Fruit fly (Drosophila melanogaster) whole organism, adult: ENCODE measurements around the gene CG14300.

Experiments used
- CG5204 ChIP-seq: fragments of 200-800 bp; sonication (Bioruptor generic); optimal IDR thresholded peaks from 2 replicates; lab custom pipeline; 2016; ENCODE audit warnings: missing biosample characterization, missing genetic modification characterization
- CG7101 ChIP-seq: fragments of 200-800 bp; sonication (Bioruptor generic); optimal IDR thresholded peaks from 2 replicates; lab custom pipeline; 2018; ENCODE audit warnings: missing biosample characterization, mild to moderate bottlenecking, missing genetic modification characterization, moderate library complexity
- Crg-1 ChIP-seq: fragments of 200-800 bp; sonication (Bioruptor generic); optimal IDR thresholded peaks from 2 replicates; lab custom pipeline; 2016; ENCODE audit warnings: missing biosample characterization, missing genetic modification characterization
- Hr96 ChIP-seq: fragments of 200-800 bp; sonication (Bioruptor generic); optimal IDR thresholded peaks from 2 replicates; lab custom pipeline; 2016; ENCODE audit warnings: missing biosample characterization, missing genetic modification characterization
- cnc ChIP-seq, 2 experiments: fragments of >200 bp; optimal IDR thresholded peaks; 2 replicates each; lab custom pipeline; 2017
- ovo ChIP-seq: fragments of 200-800 bp; sonication (Bioruptor generic); optimal IDR thresholded peaks from 2 replicates; lab custom pipeline; 2016; ENCODE audit warnings: missing biosample characterization, missing genetic modification characterization
- tj ChIP-seq: fragments of 200-800 bp; sonication (Bioruptor generic); optimal IDR thresholded peaks from 3 replicates; lab custom pipeline; 2017; ENCODE audit warnings: missing biosample characterization, mild to moderate bottlenecking, missing genetic modification characterization, moderate library complexity

DNA sequence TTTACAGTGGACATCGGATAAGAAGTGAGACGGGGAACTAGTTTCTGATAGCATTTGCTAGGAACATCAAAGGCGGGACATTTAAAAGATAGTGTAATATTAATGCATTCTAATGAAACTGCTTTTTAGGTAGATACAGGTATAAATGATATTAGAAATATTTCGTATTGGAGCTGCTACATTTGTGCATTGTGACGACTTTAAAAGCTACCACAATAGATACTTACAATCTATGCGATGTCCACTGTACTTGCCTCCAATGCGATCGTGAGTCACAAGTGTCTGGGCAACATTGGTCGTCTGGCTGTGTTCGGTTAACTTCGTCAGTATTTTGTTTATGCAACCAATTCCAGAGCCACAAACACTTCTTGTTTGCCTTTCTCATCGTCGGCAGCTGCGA is 23.7 kb downstream of the CG14300 start:
- TF ChIP-seq CG7101 (no peak), Crg-1 (GFP tag; lab: Kevin White, UChicago) (no peak), cnc (optimal IDR thresholded peaks at IDR 0.05; lab: Kevin White, UChicago) (no peak), Hr96 (GFP tag; lab: Kevin White, UChicago) (peak; percentile 7), ovo (GFP tag; lab: Kevin White, UChicago) (no peak), CG5204 (no peak), tj (no peak)
